Fruit fly (Drosophila melanogaster) whole organism, embryonic: Measurements from ENCODE around the gene mora.
A peak's percentile ranks its signal among the peaks of the same experiment; 100 is the strongest.

Source experiments
- ATbp ChIP-seq: fragments of 200-800 bp; sonication (Bioruptor generic); optimal IDR thresholded peaks from 2 replicates; lab custom pipeline; 2017; ENCODE audit warnings: missing biosample characterization, mild to moderate bottlenecking, missing genetic modification characterization, missing genetic modification reagents
- B-H1 ChIP-seq: fragments of 200-800 bp; sonication (Bioruptor generic); IDR thresholded peaks from 3 replicates; pipeline ENCODE4 v1.3.6; 2022; ENCODE audit warnings: missing biosample characterization, missing genetic modification characterization
- CG10209 ChIP-seq: fragments of 200-800 bp; sonication (Bioruptor generic); optimal IDR thresholded peaks from 3 replicates; lab custom pipeline; 2017; ENCODE audit warnings: missing biosample characterization, mild to moderate bottlenecking, missing genetic modification characterization, missing genetic modification reagents
- CG12219 ChIP-seq: fragments of 200-800 bp; sonication (Bioruptor generic); optimal IDR thresholded peaks from 3 replicates; lab custom pipeline; 2018; ENCODE audit warnings: missing biosample characterization, mild to moderate bottlenecking, missing genetic modification characterization
- CG12744 ChIP-seq: fragments of 200-800 bp; sonication (Bioruptor generic); optimal IDR thresholded peaks from 2 replicates; lab custom pipeline; 2016; ENCODE audit warnings: missing biosample characterization, missing genetic modification characterization
- CG1602 ChIP-seq: fragments of 200-800 bp; sonication (Bioruptor generic); optimal IDR thresholded peaks from 3 replicates; lab custom pipeline; 2016; ENCODE audit warnings: missing biosample characterization, missing genetic modification characterization
- CG16779 ChIP-seq: fragments of 200-800 bp; sonication (Bioruptor generic); IDR thresholded peaks from 2 replicates; pipeline ENCODE4 v1.3.6; 2022; ENCODE audit warnings: missing biosample characterization, missing genetic modification characterization
- CG17186 ChIP-seq: fragments of 200-800 bp; sonication (Bioruptor generic); optimal IDR thresholded peaks from 3 replicates; lab custom pipeline; 2017; ENCODE audit warnings: missing biosample characterization, missing genetic modification reagents, missing genetic modification characterization
- CG17385 ChIP-seq: fragments of 200-800 bp; sonication (Bioruptor generic); optimal IDR thresholded peaks from 3 replicates; lab custom pipeline; 2018; ENCODE audit warnings: missing biosample characterization, mild to moderate bottlenecking, missing genetic modification characterization
- CG2202 ChIP-seq: fragments of 200-800 bp; sonication (Bioruptor generic); optimal IDR thresholded peaks from 2 replicates; lab custom pipeline; 2018; ENCODE audit warnings: missing biosample characterization, mild to moderate bottlenecking, missing genetic modification characterization
- CG33213 ChIP-seq: fragments of 200-800 bp; sonication (Bioruptor generic); optimal IDR thresholded peaks from 3 replicates; lab custom pipeline; 2016; ENCODE audit warnings: missing biosample characterization, missing genetic modification characterization
- CG42726 ChIP-seq: fragments of 200-800 bp; sonication (Bioruptor generic); IDR thresholded peaks from 2 replicates; pipeline ENCODE4 v1.3.6; 2022; ENCODE audit warnings: missing biosample characterization, missing genetic modification characterization; ENCODE audit not compliant: partially characterized antibody
- CG43689 ChIP-seq: fragments of 200-800 bp; sonication (Bioruptor generic); IDR thresholded peaks from 2 replicates; pipeline ENCODE4 v1.3.6; 2022; ENCODE audit warnings: missing biosample characterization, missing genetic modification characterization
- CG4617 ChIP-seq: fragments of 200-800 bp; sonication (Bioruptor generic); optimal IDR thresholded peaks from 3 replicates; lab custom pipeline; 2016; ENCODE audit warnings: missing biosample characterization, missing genetic modification characterization, borderline replicate concordance
- CG5953 ChIP-seq: fragments of 200-800 bp; sonication (Bioruptor generic); IDR thresholded peaks from 2 replicates; pipeline ENCODE4 v1.3.6; 2022; ENCODE audit warnings: missing biosample characterization, missing genetic modification characterization
- CG7745 ChIP-seq: fragments of 200-800 bp; sonication (Bioruptor generic); optimal IDR thresholded peaks from 2 replicates; lab custom pipeline; 2018; ENCODE audit warnings: missing biosample characterization, mild to moderate bottlenecking, missing genetic modification characterization, moderate library complexity
- CG7786 ChIP-seq: fragments of 200-800 bp; sonication (Bioruptor generic); optimal IDR thresholded peaks from 2 replicates; lab custom pipeline; 2016; ENCODE audit warnings: missing biosample characterization, missing genetic modification characterization
- CG8089 ChIP-seq: fragments of 200-800 bp; sonication (Bioruptor generic); optimal IDR thresholded peaks from 3 replicates; lab custom pipeline; 2016; ENCODE audit warnings: missing biosample characterization, missing genetic modification characterization
- CG9727 ChIP-seq: fragments of 200-800 bp; sonication (Bioruptor generic); optimal IDR thresholded peaks from 3 replicates; lab custom pipeline; 2017; ENCODE audit warnings: missing biosample characterization, mild to moderate bottlenecking, missing genetic modification characterization
- CG9932 ChIP-seq: fragments of 200-800 bp; sonication (Bioruptor generic); IDR thresholded peaks from 2 replicates; pipeline ENCODE4 v1.3.6; 2022; ENCODE audit warnings: missing biosample characterization, missing genetic modification characterization
- CTCF ChIP-seq: fragments of 200-800 bp; sonication (Bioruptor generic); optimal IDR thresholded peaks from 2 replicates; lab custom pipeline; 2017; ENCODE audit warnings: missing biosample characterization, mild to moderate bottlenecking, missing genetic modification characterization, moderate library complexity
- D19A ChIP-seq: fragments of 200-800 bp; optimal IDR thresholded peaks from 3 replicates; lab custom pipeline; 2019; ENCODE audit warnings: missing biosample characterization, mild to moderate bottlenecking, missing genetic modification characterization, moderate library complexity
- D19B ChIP-seq: fragments of 200-800 bp; sonication (Bioruptor generic); optimal IDR thresholded peaks from 2 replicates; lab custom pipeline; 2017; ENCODE audit warnings: missing biosample characterization, mild to moderate bottlenecking, missing genetic modification characterization
- E2f1 ChIP-seq: fragments of 200-800 bp; sonication (Bioruptor generic); IDR thresholded peaks from 2 replicates; pipeline ENCODE4 v1.3.6; 2022; ENCODE audit warnings: missing biosample characterization, missing genetic modification characterization
- Eip74EF ChIP-seq, 2 experiments: fragments of 200-800 bp in 1 of 2; fragments of >200 bp in 1 of 2; sonication (Bioruptor generic) in 1 of 2; optimal IDR thresholded peaks; 2 replicates each; lab custom pipeline; 2017 to 2019; ENCODE audit warnings: missing biosample characterization in 2 of 2, missing genetic modification characterization in 2 of 2, mild to moderate bottlenecking in 1 of 2, moderate library complexity in 1 of 2
- Ets97D ChIP-seq: fragments of 200-800 bp; sonication (Bioruptor generic); optimal IDR thresholded peaks from 3 replicates; lab custom pipeline; 2016; ENCODE audit warnings: missing biosample characterization, missing genetic modification characterization
- Fer1 ChIP-seq: fragments of 200-800 bp; sonication (Bioruptor generic); optimal IDR thresholded peaks from 2 replicates; lab custom pipeline; 2017; ENCODE audit warnings: missing biosample characterization, mild to moderate bottlenecking, missing genetic modification characterization
- HLHmδ ChIP-seq: fragments of 200-800 bp; sonication (Bioruptor generic); optimal IDR thresholded peaks from 2 replicates; lab custom pipeline; 2018; ENCODE audit warnings: missing biosample characterization, mild to moderate bottlenecking, missing genetic modification characterization, moderate library complexity
- HmgD ChIP-seq: fragments of 200-800 bp; sonication (Bioruptor generic); optimal IDR thresholded peaks from 3 replicates; lab custom pipeline; 2016; ENCODE audit warnings: missing biosample characterization, missing genetic modification characterization
- Hmr ChIP-seq: fragments of 200-800 bp; sonication (Bioruptor generic); optimal IDR thresholded peaks from 3 replicates; lab custom pipeline; 2017; ENCODE audit warnings: mild to moderate bottlenecking, missing biosample characterization, missing genetic modification reagents, missing genetic modification characterization
- NfI ChIP-seq: fragments of 200-800 bp; sonication (Bioruptor generic); optimal IDR thresholded peaks from 3 replicates; lab custom pipeline; 2018; ENCODE audit warnings: missing biosample characterization, mild to moderate bottlenecking, missing genetic modification characterization, moderate library complexity
- Tbp ChIP-seq: fragments of >200 bp; optimal IDR thresholded peaks from 2 replicates; lab custom pipeline; 2018; ENCODE audit warnings: missing biosample characterization, missing genetic modification characterization
- Trl ChIP-seq, 3 experiments: fragments of >200 bp in 2 of 3; fragments of 200-800 bp in 1 of 3; sonication (Bioruptor generic) in 1 of 3; optimal IDR thresholded peaks; 2 replicates in 1 of 3; 3 replicates in 2 of 3; lab custom pipeline; 2016 to 2017; ENCODE audit warnings: missing biosample characterization in 1 of 3, missing genetic modification characterization in 1 of 3
- abd-A ChIP-seq: fragments of 200-800 bp; sonication (Bioruptor generic); optimal IDR thresholded peaks from 3 replicates; lab custom pipeline; 2019; ENCODE audit warnings: missing biosample characterization, mild to moderate bottlenecking, missing genetic modification characterization, moderate library complexity
- az2 ChIP-seq: fragments of 200-800 bp; sonication (Bioruptor generic); optimal IDR thresholded peaks from 3 replicates; lab custom pipeline; 2016; ENCODE audit warnings: missing biosample characterization, missing genetic modification characterization
- br ChIP-seq: fragments of >200 bp; optimal IDR thresholded peaks from 2 replicates; lab custom pipeline; 2017
- crc ChIP-seq: fragments of 200-800 bp; sonication (Bioruptor generic); optimal IDR thresholded peaks from 2 replicates; lab custom pipeline; 2016; ENCODE audit warnings: missing biosample characterization, missing genetic modification characterization
- croc ChIP-seq: fragments of 200-800 bp; sonication (Bioruptor generic); conservative IDR thresholded peaks from 3 replicates; pipeline ENCODE4 v1.3.6; 2022; ENCODE audit warnings: missing biosample characterization, missing genetic modification characterization
- disco-r ChIP-seq: fragments of 200-800 bp; sonication (Bioruptor generic); optimal IDR thresholded peaks from 2 replicates; lab custom pipeline; 2016; ENCODE audit warnings: missing biosample characterization, missing genetic modification characterization
- dm ChIP-seq: fragments of 200-800 bp; sonication (Bioruptor generic); optimal IDR thresholded peaks from 3 replicates; lab custom pipeline; 2016; ENCODE audit warnings: missing biosample characterization, missing genetic modification characterization
- fd102C ChIP-seq: fragments of 200-800 bp; sonication (Bioruptor generic); optimal IDR thresholded peaks from 2 replicates; lab custom pipeline; 2018; ENCODE audit warnings: missing biosample characterization, mild to moderate bottlenecking, missing genetic modification characterization, moderate library complexity
- gro ChIP-seq: fragments of 200-800 bp; sonication (Bioruptor generic); optimal IDR thresholded peaks from 2 replicates; lab custom pipeline; 2016; ENCODE audit warnings: missing biosample characterization, missing genetic modification characterization
- hth ChIP-seq: fragments of >200 bp; optimal IDR thresholded peaks from 2 replicates; lab custom pipeline; 2017; ENCODE audit warnings: inconsistent platforms
- jumu ChIP-seq: fragments of 200-800 bp; sonication (Bioruptor generic); optimal IDR thresholded peaks from 3 replicates; lab custom pipeline; 2016; ENCODE audit warnings: missing biosample characterization, missing genetic modification characterization
- lilli ChIP-seq: fragments of 200-800 bp; sonication (Bioruptor generic); optimal IDR thresholded peaks from 3 replicates; lab custom pipeline; 2016; ENCODE audit warnings: missing biosample characterization, missing genetic modification characterization
- run ChIP-seq: fragments of 200-800 bp; sonication (Bioruptor generic); optimal IDR thresholded peaks from 3 replicates; lab custom pipeline; 2018; ENCODE audit warnings: missing biosample characterization, mild to moderate bottlenecking, missing genetic modification characterization
- salm ChIP-seq: fragments of 200-800 bp; sonication (Bioruptor generic); optimal IDR thresholded peaks from 2 replicates; lab custom pipeline; 2018; ENCODE audit warnings: missing biosample characterization, mild to moderate bottlenecking, missing genetic modification characterization
- slp2 ChIP-seq: fragments of 200-800 bp; sonication (Bioruptor generic); optimal IDR thresholded peaks from 2 replicates; lab custom pipeline; 2016; ENCODE audit warnings: missing biosample characterization, missing genetic modification characterization
- sqz ChIP-seq: fragments of 200-800 bp; sonication (Bioruptor generic); optimal IDR thresholded peaks from 3 replicates; lab custom pipeline; 2018; ENCODE audit warnings: missing biosample characterization, mild to moderate bottlenecking, missing genetic modification characterization
- tll ChIP-seq, 2 experiments: fragments of 200-800 bp in 1 of 2; fragments of >200 bp in 1 of 2; sonication (Bioruptor generic) in 1 of 2; optimal IDR thresholded peaks; 2 replicates each; lab custom pipeline; 2017 to 2019; ENCODE audit warnings: missing biosample characterization in 2 of 2, missing genetic modification characterization in 2 of 2, mild to moderate bottlenecking in 1 of 2, moderate library complexity in 1 of 2

mora gene

DNA sequence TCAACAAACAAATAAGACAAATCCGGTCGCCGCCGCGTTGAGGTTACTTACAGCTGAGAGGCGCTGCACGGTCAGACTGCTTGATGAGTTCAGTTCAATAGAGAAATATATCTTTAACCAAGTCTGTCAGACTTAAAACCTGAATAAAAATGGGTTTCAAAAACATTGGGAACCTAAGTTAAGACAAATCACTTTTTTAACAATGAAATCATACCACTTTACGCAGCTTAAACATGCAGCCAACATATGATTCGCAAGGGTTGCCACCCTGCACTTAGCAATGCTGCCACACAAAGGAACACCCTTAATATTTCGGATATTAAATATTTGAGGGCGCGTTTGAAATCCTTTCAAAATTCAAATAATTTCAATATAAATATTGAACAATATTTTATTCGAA, 2.5 kb downstream of the mora start, which contains the start of gene CG5515 (continued):
- TF ChIP-seq E2f1 (peak; percentile 75), Tbp (GFP tag; lab: Kevin White, UChicago) (no peak), dm (GFP tag; lab: Kevin White, UChicago) (peak; percentile 81), CG9727 (GFP tag; lab: Kevin White, UChicago) (peak; percentile 71), abd-A (tag; lab: Kevin White, UChicago) (no peak), croc (GFP tag; lab: Robert Waterston, UW) (peak; percentile 76; the same call in 2 of the 3 replicates), jumu (GFP tag; lab: Kevin White, UChicago) (peak; percentile 43), HLHmδ (GFP tag; lab: Kevin White, UChicago) (no peak), CTCF (GFP tag; lab: Kevin White, UChicago) (no peak), HmgD (GFP tag; lab: Kevin White, UChicago) (peak; percentile 71), D19A (no peak), CG7786 (GFP tag; lab: Kevin White, UChicago) (peak; percentile 80), ATbp (no peak), salm (tag; lab: Kevin White, UChicago) (no peak)

DNA sequence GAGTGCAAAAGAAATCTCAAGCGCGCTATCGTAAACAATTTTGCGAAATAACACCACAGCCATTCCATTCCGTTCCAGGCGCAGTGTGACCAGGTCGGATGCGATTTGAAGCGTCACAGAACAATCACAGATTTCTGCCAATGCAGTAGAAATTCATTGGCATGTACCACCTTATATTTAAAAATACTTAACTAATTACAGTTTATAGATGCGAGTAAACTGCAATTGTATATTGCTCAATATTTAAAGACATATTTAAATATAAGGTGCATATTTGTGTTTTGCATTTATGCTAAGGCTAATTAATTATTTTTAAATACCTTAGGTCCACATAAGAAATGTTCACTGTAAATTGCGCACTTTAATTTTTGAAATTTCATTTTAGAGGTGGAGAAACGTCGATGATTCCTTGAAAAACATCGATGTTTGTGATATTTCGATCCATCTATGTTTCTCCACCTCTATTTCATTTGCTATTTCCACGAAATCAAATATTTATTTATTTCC, 7.3 kb downstream of the mora start, which contains the start of the genes SMC6 and CG6204:
SMC6 (minus strand) TSS at position 51 of the 507 bp plus-strand sequence.
CG6204 (plus strand) TSS at position 460 of the 507 bp plus-strand sequence.
- TF ChIP-seq hth (lab: Kevin White, UChicago) (no peak), tll (GFP tag; optimal IDR thresholded peaks at IDR 0.05; lab: Kevin White, UChicago) (peak; percentile 32 to 43), CG42726 (no peak), CG33213 (peak; percentile 50), Hmr (GFP tag; lab: Kevin White, UChicago) (peak; percentile 94), CG10209 (GFP tag; lab: Kevin White, UChicago) (peak; percentile 92), CG8089 (GFP tag; lab: Kevin White, UChicago) (peak; percentile 53), Ets97D (GFP tag; lab: Kevin White, UChicago) (peak; percentile 52), Eip74EF (GFP tag; optimal IDR thresholded peaks at IDR 0.05; lab: Kevin White, UChicago) (peak in 1 of 2 experiments; percentile 91), sqz (GFP tag; lab: Kevin White, UChicago) (peak; percentile 84), lilli (peak; percentile 95), CG2202 (tag; lab: Kevin White, UChicago) (peak; percentile 80), CG12219 (GFP tag; lab: Kevin White, UChicago) (peak; percentile 87), CG43689 (GFP tag; lab: Robert Waterston, UW) (peak; percentile 74), az2 (GFP tag; lab: Kevin White, UChicago) (peak; percentile 90), run (tag; lab: Kevin White, UChicago) (peak; percentile 92), CG12744 (GFP tag; lab: Kevin White, UChicago) (peak; percentile 80), Tbp (GFP tag; lab: Kevin White, UChicago) (no peak), D19B (peak; percentile 84), CG7745 (tag; lab: Kevin White, UChicago) (peak; percentile 63), CG4617 (GFP tag; lab: Kevin White, UChicago) (peak; percentile 61), fd102C (peak; percentile 52), br (lab: Kevin White, UChicago) (no peak), disco-r (GFP tag; lab: Kevin White, UChicago) (peak; percentile 53), crc (peak; percentile 77), CG5953 (peak; percentile 78), Fer1 (GFP tag; lab: Kevin White, UChicago) (peak; percentile 93), CG1602 (GFP tag; lab: Kevin White, UChicago) (peak; percentile 93), gro (GFP tag; lab: Kevin White, UChicago) (peak; percentile 72), CG9932 (GFP tag; lab: Robert Waterston, UW) (peak; percentile 97), slp2 (peak; percentile 76), B-H1 (peak; percentile 92), NfI (GFP tag; lab: Kevin White, UChicago) (peak; percentile 93), E2f1 (peak; percentile 95), CG17385 (peak; percentile 90), CG16779 (GFP tag; lab: Robert Waterston, UW) (peak; percentile 80), Trl (optimal IDR thresholded peaks at IDR 0.05; lab: Kevin White, UChicago) (no peak), Trl (GFP tag; optimal IDR thresholded peaks at IDR 0.05; lab: Kevin White, UChicago) (peak; percentile 79), CG17186 (GFP tag; lab: Kevin White, UChicago) (peak; percentile 51)
